Worm (Caenorhabditis elegans) whole organism, L4/young adult: ENCODE data around the gene C29E4.10.

Experiments used
- W03F9.2 ChIP-seq: fragments of 150-350 bp; optimal IDR thresholded peaks from 2 replicates; lab custom pipeline; 2014; ENCODE audit warnings: missing biosample characterization, missing genetic modification characterization
- dao-5 ChIP-seq: sonication (generic microtip); optimal IDR thresholded peaks from 2 replicates; lab custom pipeline; 2016; ENCODE audit warnings: missing genotype, missing genetic modification characterization, moderate library complexity, missing compliant biosample characterization
- him-1 ChIP-seq: sonication (generic microtip); optimal IDR thresholded peaks from 2 replicates; lab custom pipeline; 2016; ENCODE audit warnings: missing genotype, missing genetic modification reagents, missing genetic modification characterization, missing compliant biosample characterization

ce11 chrIII:7977224-7977623 is 39.6 kb downstream of the C29E4.10 start:
- TF ChIP-seq W03F9.2 (tag; lab: Kevin White, UChicago) (no peak), dao-5 (no peak), him-1 (tag; lab: Kevin White, UChicago) (no peak)
